Fruit fly (Drosophila melanogaster) whole organism: ENCODE results near the gene La.

ENCODE experiments used
- CG8478 ChIP-seq: fragments of >200 bp; optimal IDR thresholded peaks from 2 replicates; lab custom pipeline; 2018; ENCODE audit warnings: inconsistent platforms
- psq ChIP-seq: fragments of >200 bp; optimal IDR thresholded peaks from 2 replicates; lab custom pipeline; 2017

- TF ChIP-seq CG8478 (lab: Kevin White, UChicago) (no peak), psq (lab: Kevin White, UChicago) (no peak)
These were observed 36.6 kb downstream of the La start for dm6 chr2L:20313117-20313645.
